Fruit fly (Drosophila melanogaster): ENCODE data around the gene Akap200.
A peak's percentile ranks its signal among the peaks of the same experiment; 100 is the strongest.

The Akap200 gene

DNA sequence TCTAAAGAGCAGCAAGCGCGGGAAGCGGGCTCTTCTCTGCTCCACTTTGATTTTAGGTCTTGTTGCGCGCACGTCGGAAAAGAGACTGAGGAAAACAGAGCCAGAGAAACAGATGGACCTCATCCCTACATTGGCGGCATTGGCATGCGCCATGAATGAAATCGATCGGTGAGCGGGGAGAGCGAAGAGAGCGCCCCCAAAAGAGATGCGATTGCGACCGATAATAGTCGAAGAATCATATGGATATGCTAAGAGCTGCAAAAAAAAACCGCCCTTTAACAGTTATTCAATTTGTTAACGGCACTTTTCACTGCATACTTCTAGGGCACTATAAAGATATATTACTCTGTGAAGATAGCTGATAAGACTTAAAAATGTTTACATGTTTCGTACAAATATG lies 18.0 kb downstream of the Akap200 start, which contains the start of gene grk (continued):
- TF ChIP-seq gt (GFP tag; IDR thresholded peaks at IDR 0.05) (no peak), Nf-YB (GFP tag; optimal IDR thresholded peaks at IDR 0.05) (no peak), CG10462 (GFP tag; optimal IDR thresholded peaks at IDR 0.05) (no peak), CG10274 (GFP tag; optimal IDR thresholded peaks at IDR 0.05) (no peak), CG34376 (GFP tag; optimal IDR thresholded peaks at IDR 0.05) (no peak), ttk (GFP tag; IDR thresholded peaks at IDR 0.05) (no peak), CG8478 (optimal IDR thresholded peaks at IDR 0.05) (no peak), NFAT (GFP tag; IDR thresholded peaks at IDR 0.05) (0 out of 2 replicates have a peak, but pooled peaks have one; percentile 28), Antp (GFP tag; optimal IDR thresholded peaks at IDR 0.05) (no peak), mirr (GFP tag; optimal IDR thresholded peaks at IDR 0.05) (no peak), CG4730 (GFP tag; IDR thresholded peaks at IDR 0.05) (no peak), CG3163 (GFP tag; optimal IDR thresholded peaks at IDR 0.05) (peak; percentile 75), nom (GFP tag; optimal IDR thresholded peaks at IDR 0.05) (peak; percentile 16), MTF-1 (GFP tag; optimal IDR thresholded peaks at IDR 0.05; ENCODE audit: borderline replicate concordance) (no peak), CG15601 (tag; optimal IDR thresholded peaks at IDR 0.05) (no peak), Drgx (GFP tag; IDR thresholded peaks at IDR 0.05) (no peak), Sox100B (GFP tag; optimal IDR thresholded peaks at IDR 0.05) (no peak), B-H1 (GFP tag; IDR thresholded peaks at IDR 0.05) (no peak), cad (GFP tag; optimal IDR thresholded peaks at IDR 0.05) (no peak), CG34224 (GFP tag; IDR thresholded peaks at IDR 0.05; ENCODE audit: partially characterized antibody) (peak; percentile 34; the same call in 1 of the 3 replicates), CG42726 (GFP tag; IDR thresholded peaks at IDR 0.05; ENCODE audit: partially characterized antibody) (no peak)

DNA sequence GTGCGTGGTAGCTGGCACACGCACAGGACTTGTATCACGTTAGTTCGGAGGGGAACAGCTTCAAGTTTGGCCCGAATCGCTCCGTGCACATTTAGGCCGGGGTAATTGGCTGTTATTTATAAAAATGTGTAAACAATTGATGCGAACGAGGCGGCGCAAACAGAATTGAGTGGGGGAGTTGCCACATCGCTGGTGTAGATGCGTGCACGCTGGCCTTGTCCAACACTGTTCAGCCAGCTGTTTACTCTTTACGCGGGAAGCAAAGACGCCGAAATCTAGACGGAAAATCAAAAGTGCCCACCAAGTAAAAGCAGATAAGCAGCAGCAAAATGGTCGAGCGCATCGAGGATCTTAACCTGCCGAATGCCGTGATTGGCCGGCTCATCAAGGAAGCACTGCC lies 21.7 kb downstream of the Akap200 start, which contains the start of the genes D12 and Chrac-14:
D12 (minus strand) TSS at position 190 of the 400 bp plus-strand sequence.
Chrac-14 (plus strand) TSS at position 230 of the 400 bp plus-strand sequence.
- TF ChIP-seq CG34422 (GFP tag; IDR thresholded peaks at IDR 0.05), result peak; percentile 39; the same call in 1 of the 3 replicates
- no peak for TF ChIP-seq org-1 (GFP tag; optimal IDR thresholded peaks at IDR 0.05)
- peak; percentile 42 for TF ChIP-seq MESR4 (GFP tag; optimal IDR thresholded peaks at IDR 0.05)
- TF ChIP-seq crp (GFP tag; optimal IDR thresholded peaks at IDR 0.05), result peak; percentile 60 to 92
- 0 out of 3 replicates have a peak, but pooled peaks have one; percentile 7 for TF ChIP-seq Opbp (GFP tag; IDR thresholded peaks at IDR 0.05; ENCODE audit: partially characterized antibody)
- TF ChIP-seq zen (tag; optimal IDR thresholded peaks at IDR 0.05), result no peak
- peak; percentile 32 for TF ChIP-seq maf-S (GFP tag; optimal IDR thresholded peaks at IDR 0.05)
- no peak for TF ChIP-seq CG12659 (GFP tag; optimal IDR thresholded peaks at IDR 0.05)
- TF ChIP-seq ind (GFP tag; optimal IDR thresholded peaks at IDR 0.05), result peak; percentile 25
- no peak for TF ChIP-seq Deaf1 (tag; optimal IDR thresholded peaks at IDR 0.05)
- TF ChIP-seq CG6791 (GFP tag; IDR thresholded peaks at IDR 0.05; ENCODE audit: partially characterized antibody), result no peak
- TF ChIP-seq sens (GFP tag), result peak; percentile 53
- peak; percentile 50 for TF ChIP-seq Sin3A (optimal IDR thresholded peaks at IDR 0.05)
- TF ChIP-seq CG2712 (tag; optimal IDR thresholded peaks at IDR 0.05), result no peak
- TF ChIP-seq ewg (GFP tag; optimal IDR thresholded peaks at IDR 0.05), result peak; percentile 37
- peak; percentile 60 for TF ChIP-seq pzg (GFP tag; optimal IDR thresholded peaks at IDR 0.05)
- TF ChIP-seq Sry-δ (GFP tag; optimal IDR thresholded peaks at IDR 0.05), result peak; percentile 22
- peak; percentile 64; the same call in 1 of the 3 replicates for TF ChIP-seq ci (GFP tag; IDR thresholded peaks at IDR 0.05)
- no peak for TF ChIP-seq gt (GFP tag; IDR thresholded peaks at IDR 0.05)
- peak; percentile 27 for TF ChIP-seq tin (GFP tag; optimal IDR thresholded peaks at IDR 0.05)
- no peak for TF ChIP-seq sima (GFP tag; optimal IDR thresholded peaks at IDR 0.05)
- TF ChIP-seq mam (GFP tag; optimal IDR thresholded peaks at IDR 0.05), result peak; percentile 37
- no peak for TF ChIP-seq HLH4C (GFP tag; IDR thresholded peaks at IDR 0.05; ENCODE audit: partially characterized antibody)
- TF ChIP-seq lov (optimal IDR thresholded peaks at IDR 0.05), result no peak
- TF ChIP-seq lov (GFP tag; IDR thresholded peaks at IDR 0.05), result no peak
- TF ChIP-seq Antp (GFP tag; optimal IDR thresholded peaks at IDR 0.05), result peak; percentile 56
- TF ChIP-seq CG14710 (tag; optimal IDR thresholded peaks at IDR 0.05), result peak; percentile 29
- no peak for TF ChIP-seq Hr3 (GFP tag; optimal IDR thresholded peaks at IDR 0.05)
- TF ChIP-seq dpn (GFP tag; optimal IDR thresholded peaks at IDR 0.05), result peak in 1 of 2 experiments; percentile 5
- TF ChIP-seq amos (GFP tag; IDR thresholded peaks at IDR 0.05; ENCODE audit: partially characterized antibody), result peak; percentile 30; the same call in 1 of the 2 replicates
- TF ChIP-seq BEAF-32 (GFP tag; optimal IDR thresholded peaks at IDR 0.05), result peak; percentile 26
- peak; percentile 79 for TF ChIP-seq CG17186 (GFP tag; optimal IDR thresholded peaks at IDR 0.05)

Data from whole organism, embryonic.